Fruit fly (Drosophila melanogaster) whole organism, pupa: ENCODE data around the gene CG7408.

Experiments
- CG10348 ChIP-seq: fragments of 200-800 bp; sonication (Bioruptor generic); IDR thresholded peaks from 2 replicates; pipeline ENCODE4 v1.3.6; 2022; ENCODE audit warnings: missing biosample characterization, missing genetic modification characterization
- CG12605 ChIP-seq: fragments of 200-800 bp; sonication (Bioruptor generic); IDR thresholded peaks from 2 replicates; pipeline ENCODE4 v1.3.6; 2022; ENCODE audit warnings: missing biosample characterization, missing genetic modification characterization
- CG15710 ChIP-seq: fragments of 200-800 bp; sonication (Bioruptor generic); optimal IDR thresholded peaks from 2 replicates; lab custom pipeline; 2018; ENCODE audit warnings: missing biosample characterization, mild to moderate bottlenecking, missing genetic modification characterization, moderate library complexity
- CG8159 ChIP-seq: fragments of 200-800 bp; sonication (Bioruptor generic); optimal IDR thresholded peaks from 3 replicates; lab custom pipeline; 2018; ENCODE audit warnings: missing biosample characterization, mild to moderate bottlenecking, missing genetic modification characterization, moderate library complexity
- CG8301 ChIP-seq: fragments of 200-800 bp; sonication (Bioruptor generic); optimal IDR thresholded peaks from 2 replicates; lab custom pipeline; 2018; ENCODE audit warnings: missing biosample characterization, mild to moderate bottlenecking, missing genetic modification characterization
- EcR ChIP-seq: fragments of 200-800 bp; sonication (Bioruptor generic); optimal IDR thresholded peaks from 3 replicates; lab custom pipeline; 2019; ENCODE audit warnings: missing biosample characterization, missing genetic modification characterization, mild to moderate bottlenecking, moderate library complexity, missing genetic modification reagents
- Pif1A ChIP-seq: fragments of 200-800 bp; sonication (Bioruptor generic); optimal IDR thresholded peaks from 3 replicates; lab custom pipeline; 2016; ENCODE audit warnings: missing biosample characterization, missing genetic modification characterization
- Snoo ChIP-seq: fragments of 200-800 bp; sonication (Bioruptor generic); optimal IDR thresholded peaks from 3 replicates; lab custom pipeline; 2017; ENCODE audit warnings: missing biosample characterization, mild to moderate bottlenecking, missing genetic modification characterization, inconsistent platforms
- fd96Ca ChIP-seq: fragments of 200-800 bp; sonication (Bioruptor generic); IDR thresholded peaks from 3 replicates; pipeline ENCODE4 v1.3.6; 2022; ENCODE audit warnings: missing biosample characterization, missing genetic modification characterization

DNA sequence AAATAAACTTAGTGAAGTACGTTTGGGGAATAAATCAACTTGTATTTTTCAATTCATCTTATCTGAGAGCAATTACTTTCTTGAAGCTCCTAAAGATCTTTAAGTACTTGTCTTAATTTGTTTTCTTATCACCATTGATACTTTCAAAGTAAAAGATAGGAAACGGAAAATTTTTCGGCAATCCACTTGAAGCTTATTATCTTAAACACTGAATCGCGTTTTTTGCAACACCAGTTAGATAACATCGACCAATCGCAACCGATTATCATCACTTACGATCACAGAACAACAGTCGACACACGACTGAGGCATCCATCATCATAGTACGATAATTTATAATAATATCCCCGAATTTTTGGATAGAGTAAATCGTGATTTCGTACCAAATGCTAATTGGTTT lies 23.3 kb downstream of the CG7408 start:
- TF ChIP-seq CG8301 (no peak), Pif1A (GFP tag; lab: Kevin White, UChicago) (no peak), CG15710 (tag; lab: Kevin White, UChicago) (no peak), EcR (GFP tag; lab: Kevin White, UChicago) (no peak), CG10348 (GFP tag; lab: Robert Waterston, UW) (no peak), fd96Ca (GFP tag; lab: Robert Waterston, UW) (no peak), Snoo (tag; lab: Kevin White, UChicago) (no peak), CG8159 (tag; lab: Kevin White, UChicago) (no peak), CG12605 (GFP tag; lab: Robert Waterston, UW) (no peak)
